Worm (Caenorhabditis elegans): ENCODE measurements around the gene cest-33.

Gene cest-33

DNA sequence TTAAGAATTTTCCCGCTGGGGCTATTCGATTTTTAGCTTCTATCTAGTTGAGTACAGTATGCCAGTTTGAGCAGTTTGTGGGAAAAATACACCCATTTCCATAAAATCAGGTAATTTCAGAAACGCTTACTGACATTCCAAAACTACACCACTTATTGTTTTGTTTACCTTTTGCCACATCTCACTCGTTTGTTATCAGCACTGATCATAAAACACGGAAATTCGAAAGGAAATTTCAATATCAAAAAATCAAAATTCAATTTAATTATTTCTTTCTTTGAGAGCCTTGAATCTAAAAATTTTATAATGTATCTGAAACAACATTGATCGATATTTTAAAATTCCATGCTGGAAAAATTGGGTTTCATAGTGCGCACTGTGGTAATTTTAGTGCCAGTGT lies 35.1 kb upstream of the cest-33 start:
- no peak for TF ChIP-seq grh-1 (GFP tag; IDR thresholded peaks at IDR 0.05)
- TF ChIP-seq efl-1 (optimal IDR thresholded peaks at IDR 0.05) = no peak
- TF ChIP-seq efl-1 (GFP tag; optimal IDR thresholded peaks at IDR 0.05 in 1 of 2) = peak in 1 of 2 experiments; percentile 54
- no peak for TF ChIP-seq mef-2 (tag; optimal IDR thresholded peaks at IDR 0.05)
- TF ChIP-seq elt-2 (tag; optimal IDR thresholded peaks at IDR 0.05) = peak; percentile 22
- TF ChIP-seq ceh-90 (tag; optimal IDR thresholded peaks at IDR 0.05) = no peak
- no peak for TF ChIP-seq ztf-11 (tag; optimal IDR thresholded peaks at IDR 0.05)

DNA sequence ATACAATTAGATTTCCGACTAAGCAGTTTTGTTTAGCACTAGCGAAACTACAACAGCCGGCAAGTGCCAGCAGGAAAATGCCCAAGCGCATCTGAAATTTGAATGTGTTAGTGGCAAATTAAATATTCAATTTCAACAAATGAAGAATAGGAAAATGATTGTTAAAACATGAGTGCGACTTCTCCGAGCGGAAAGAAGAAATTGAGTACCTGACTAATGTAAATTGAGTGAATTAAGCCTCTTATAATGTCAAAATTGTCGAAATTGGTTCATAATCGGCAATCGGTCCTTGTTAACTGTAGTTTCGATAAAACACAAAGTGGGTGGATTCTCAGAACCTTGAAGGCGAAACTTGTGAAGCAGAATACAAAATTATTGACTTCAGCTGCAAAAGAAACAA lies 34.4 kb upstream of the cest-33 start, which contains the start of gene gfi-1:
TSS of gene gfi-1 (minus strand) at position 101 of the 400 bp plus-strand sequence.
- no peak for TF ChIP-seq fkh-8 (tag; optimal IDR thresholded peaks at IDR 0.05)
- no peak for TF ChIP-seq vab-15 (tag; optimal IDR thresholded peaks at IDR 0.05)
- TF ChIP-seq nhr-12 (tag; optimal IDR thresholded peaks at IDR 0.05) = no peak
- no peak for TF ChIP-seq elt-3 (tag; optimal IDR thresholded peaks at IDR 0.05)
- TF ChIP-seq rnt-1 (tag; optimal IDR thresholded peaks at IDR 0.05) = no peak
- no peak for TF ChIP-seq alr-1 (tag; optimal IDR thresholded peaks at IDR 0.05; ENCODE audit: borderline replicate concordance)
- TF ChIP-seq nhr-84 (tag; optimal IDR thresholded peaks at IDR 0.05) = no peak
- TF ChIP-seq lin-14 (GFP tag; optimal IDR thresholded peaks at IDR 0.05) = no peak
- TF ChIP-seq sup-37 (GFP tag; optimal IDR thresholded peaks at IDR 0.05) = no peak
- TF ChIP-seq isw-1 (GFP tag; IDR thresholded peaks at IDR 0.05) = no peak
- no peak for TF ChIP-seq fos-1 (tag; optimal IDR thresholded peaks at IDR 0.05)
- TF ChIP-seq ztf-4 (tag; optimal IDR thresholded peaks at IDR 0.05) = no peak
- no peak for TF ChIP-seq F16B12.6 (tag; optimal IDR thresholded peaks at IDR 0.05)
- TF ChIP-seq zag-1 (tag; optimal IDR thresholded peaks at IDR 0.05) = no peak
- no peak for TF ChIP-seq blmp-1 (tag; optimal IDR thresholded peaks at IDR 0.05)
- no peak for TF ChIP-seq nhr-90 (tag; optimal IDR thresholded peaks at IDR 0.05; ENCODE audit: poor library complexity)

ce11 chrV:6398922-6399321 lies 33.5 kb upstream of the cest-33 start:
- TF ChIP-seq elt-2 (tag; optimal IDR thresholded peaks at IDR 0.05) (peak; percentile 88), lin-14 (GFP tag; optimal IDR thresholded peaks at IDR 0.05) (peak; percentile 10), ceh-82 (tag; optimal IDR thresholded peaks at IDR 0.05) (no peak)

ce11 chrV:6390163-6390562 lies 24.7 kb upstream of the cest-33 start, which contains the start of gene F57F4.1:
TSS of gene F57F4.1 (plus strand) at chrV:6390463.
- TF ChIP-seq unc-86 (tag; optimal IDR thresholded peaks at IDR 0.05) = no peak
- TF ChIP-seq dsc-1 (tag; optimal IDR thresholded peaks at IDR 0.05) = no peak
- no peak for TF ChIP-seq skn-1 (tag; optimal IDR thresholded peaks at IDR 0.05)
- no peak for TF ChIP-seq nhr-71 (tag; optimal IDR thresholded peaks at IDR 0.05)
- no peak for TF ChIP-seq elt-3 (tag; optimal IDR thresholded peaks at IDR 0.05)

ce11 chrV:6389634-6390033 lies 24.2 kb upstream of the cest-33 start, which contains the start of gene F57F4.2:
TSS of gene F57F4.2 (minus strand) at chrV:6389734.
- TF ChIP-seq C04F5.9 (tag; optimal IDR thresholded peaks at IDR 0.05) (no peak), swsn-7 (tag; optimal IDR thresholded peaks at IDR 0.05) (no peak), C34B4.2 (tag; optimal IDR thresholded peaks at IDR 0.05) (no peak), ceh-8 (GFP tag; optimal IDR thresholded peaks at IDR 0.05) (no peak), ceh-82 (tag; optimal IDR thresholded peaks at IDR 0.05) (no peak), nhr-28 (tag; optimal IDR thresholded peaks at IDR 0.05) (no peak), lin-13 (GFP tag; optimal IDR thresholded peaks at IDR 0.05) (no peak), sox-4 (tag; optimal IDR thresholded peaks at IDR 0.05) (no peak), nhr-71 (tag; optimal IDR thresholded peaks at IDR 0.05) (no peak), nhr-76 (tag; optimal IDR thresholded peaks at IDR 0.05) (no peak), hlh-17 (GFP tag; optimal IDR thresholded peaks at IDR 0.05; ENCODE audit: borderline replicate concordance) (no peak), elt-3 (tag; optimal IDR thresholded peaks at IDR 0.05) (no peak), lir-3 (tag; optimal IDR thresholded peaks at IDR 0.05; ENCODE audit: poor library complexity) (no peak), aha-1 (tag; optimal IDR thresholded peaks at IDR 0.05) (no peak), dpl-1 (GFP tag; optimal IDR thresholded peaks at IDR 0.05) (no peak), nhr-237 (tag; optimal IDR thresholded peaks at IDR 0.05) (no peak), ztf-11 (tag; optimal IDR thresholded peaks at IDR 0.05) (no peak), ets-5 (GFP tag; IDR thresholded peaks at IDR 0.05) (no peak)
